Fruit fly (Drosophila melanogaster): ENCODE measurements around the gene tHMG1.

Gene tHMG1

dm6 chr3R:22525073-22525413 lies 33.4 kb downstream of the tHMG1 start:
- TF ChIP-seq fru (GFP tag; optimal IDR thresholded peaks at IDR 0.05): no peak
- no peak for TF ChIP-seq Rel (GFP tag; optimal IDR thresholded peaks at IDR 0.05)
- no peak for TF ChIP-seq Rel (tag; optimal IDR thresholded peaks at IDR 0.05)
- no peak for TF ChIP-seq Hr78 (GFP tag; optimal IDR thresholded peaks at IDR 0.05)
- no peak for TF ChIP-seq foxo (GFP tag; optimal IDR thresholded peaks at IDR 0.05)

- TF ChIP-seq Rel (GFP tag; optimal IDR thresholded peaks at IDR 0.05): no peak
- TF ChIP-seq Rel (tag; optimal IDR thresholded peaks at IDR 0.05): peak; percentile 78
- TF ChIP-seq dl (GFP tag; optimal IDR thresholded peaks at IDR 0.05; ENCODE audit: insufficient read depth in 1 of 2, partially characterized antibody in 2 of 2): no peak
- TF ChIP-seq OdsH (GFP tag; optimal IDR thresholded peaks at IDR 0.05): no peak
- no peak for TF ChIP-seq CrebA (GFP tag; optimal IDR thresholded peaks at IDR 0.05; ENCODE audit: borderline replicate concordance)
Observed at dm6 chr3R:22525546-22526352, 34.1 kb downstream of the tHMG1 start.

dm6 chr3R:22526353-22526907 lies 34.8 kb downstream of the tHMG1 start:
- TF ChIP-seq dl (GFP tag; optimal IDR thresholded peaks at IDR 0.05; ENCODE audit: insufficient read depth in 1 of 2, partially characterized antibody in 2 of 2) (peak in 1 of 2 experiments; percentile 32), fru (GFP tag; optimal IDR thresholded peaks at IDR 0.05) (peak; percentile 27), Abd-B (GFP tag; optimal IDR thresholded peaks at IDR 0.05) (no peak), br (GFP tag; optimal IDR thresholded peaks at IDR 0.05) (no peak), CG32264 (GFP tag; optimal IDR thresholded peaks at IDR 0.05) (no peak), OdsH (GFP tag; optimal IDR thresholded peaks at IDR 0.05) (peak; percentile 9), Vsx2 (GFP tag; optimal IDR thresholded peaks at IDR 0.05; ENCODE audit: partially characterized antibody) (no peak), dmrt93B (GFP tag; optimal IDR thresholded peaks at IDR 0.05) (no peak), Rel (GFP tag; optimal IDR thresholded peaks at IDR 0.05) (no peak), Rel (tag; optimal IDR thresholded peaks at IDR 0.05) (peak; percentile 61), GATAd (GFP tag; optimal IDR thresholded peaks at IDR 0.05) (no peak), HLH106 (tag; optimal IDR thresholded peaks at IDR 0.05) (no peak), foxo (GFP tag; optimal IDR thresholded peaks at IDR 0.05) (peak in 1 of 2 experiments; percentile 18), Sp1 (GFP tag; optimal IDR thresholded peaks at IDR 0.05) (no peak)

- no peak for TF ChIP-seq pan (optimal IDR thresholded peaks at IDR 0.05)
- TF ChIP-seq h (GFP tag; optimal IDR thresholded peaks at IDR 0.05): peak; percentile 98
- no peak for TF ChIP-seq tai (GFP tag; optimal IDR thresholded peaks at IDR 0.05)
- no peak for TF ChIP-seq Jra (GFP tag; optimal IDR thresholded peaks at IDR 0.05)
- peak in 1 of 2 experiments; percentile 39 for TF ChIP-seq foxo (GFP tag; optimal IDR thresholded peaks at IDR 0.05)
- no peak for TF ChIP-seq lola (GFP tag; optimal IDR thresholded peaks at IDR 0.05)
- TF ChIP-seq Hr83 (GFP tag; optimal IDR thresholded peaks at IDR 0.05; ENCODE audit: poor library complexity, severe bottlenecking): no peak
- no peak for TF ChIP-seq usp (GFP tag; optimal IDR thresholded peaks at IDR 0.05)
- TF ChIP-seq fru (GFP tag; optimal IDR thresholded peaks at IDR 0.05): no peak
- TF ChIP-seq Rel (GFP tag; optimal IDR thresholded peaks at IDR 0.05): no peak
- TF ChIP-seq Rel (tag; optimal IDR thresholded peaks at IDR 0.05): peak; percentile 32
- TF ChIP-seq Sp1 (GFP tag; optimal IDR thresholded peaks at IDR 0.05): peak; percentile 37
- TF ChIP-seq jim (GFP tag; optimal IDR thresholded peaks at IDR 0.05): peak; percentile 35
- no peak for TF ChIP-seq sage (GFP tag; optimal IDR thresholded peaks at IDR 0.05)
Observed at dm6 chr3R:22527192-22527591, 35.6 kb downstream of the tHMG1 start.

dm6 chr3R:22527636-22528148 lies 36.1 kb downstream of the tHMG1 start:
- TF ChIP-seq Jra (GFP tag; optimal IDR thresholded peaks at IDR 0.05) (no peak), pan (optimal IDR thresholded peaks at IDR 0.05) (no peak), Rel (GFP tag; optimal IDR thresholded peaks at IDR 0.05) (no peak), Rel (tag; optimal IDR thresholded peaks at IDR 0.05) (peak; percentile 23), Hr83 (GFP tag; optimal IDR thresholded peaks at IDR 0.05; ENCODE audit: poor library complexity, severe bottlenecking) (peak; percentile 21)
